Worm (Caenorhabditis elegans) whole organism, midembryonic: ENCODE results near the gene F54D1.1.

ENCODE experiments used
- T22C8.4 ChIP-seq: fragments of 200-800 bp; sonication (Bioruptor generic); IDR thresholded peaks from 2 replicates; pipeline ENCODE4 v1.3.6; 2022; ENCODE audit warnings: missing genetic modification characterization, missing compliant biosample characterization
- cog-1 ChIP-seq: sonication (generic microtip); optimal IDR thresholded peaks from 2 replicates; lab custom pipeline; 2016; ENCODE audit warnings: missing genetic modification characterization, missing compliant biosample characterization
- flt-1 ChIP-seq: fragments of 200-800 bp; sonication (Bioruptor generic); IDR thresholded peaks from 2 replicates; pipeline ENCODE4 v1.3.6; 2022; ENCODE audit warnings: missing genetic modification characterization, missing compliant biosample characterization
- klf-2 ChIP-seq: fragments of 200-800 bp; sonication (Bioruptor generic); conservative IDR thresholded peaks from 2 replicates; pipeline ENCODE4 v1.3.6; 2022; ENCODE audit warnings: missing genetic modification reagents, missing genetic modification characterization, missing compliant biosample characterization
- med-1 ChIP-seq: sonication (generic microtip); optimal IDR thresholded peaks from 2 replicates; lab custom pipeline; 2017; ENCODE audit warnings: missing genetic modification characterization, mild to moderate bottlenecking, missing compliant biosample characterization, antibody characterized with exemption, missing genetic modification reagents; ENCODE audit not compliant: insufficient read depth
- ref-1 ChIP-seq: fragments of 200-800 bp; sonication (Bioruptor generic); conservative IDR thresholded peaks from 2 replicates; pipeline ENCODE4 v1.3.6; 2022; ENCODE audit warnings: missing genetic modification reagents, missing genetic modification characterization, missing compliant biosample characterization
- tab-1 ChIP-seq: fragments of 200-800 bp; sonication (Bioruptor generic); IDR thresholded peaks from 2 replicates; pipeline ENCODE4 v1.3.6; 2022; ENCODE audit warnings: missing genetic modification characterization, missing compliant biosample characterization
- ztf-23 ChIP-seq: fragments of 200-800 bp; sonication (Bioruptor generic); IDR thresholded peaks from 2 replicates; pipeline ENCODE4 v1.3.6; 2022; ENCODE audit warnings: missing genetic modification reagents, missing genetic modification characterization, missing compliant biosample characterization
- ztf-29 ChIP-seq: fragments of 200-800 bp; sonication (Bioruptor generic); IDR thresholded peaks from 2 replicates; pipeline ENCODE4 v1.3.6; 2022; ENCODE audit warnings: missing genetic modification reagents, missing genetic modification characterization, missing compliant biosample characterization

F54D1.1 gene

ce11 chrIV:11261535-11261934 lies at the start of gene F54D1.1:
F54D1.1 (plus strand) TSS chrIV:11261835.
- no peak for TF ChIP-seq T22C8.4 (GFP tag; lab: Robert Waterston, UW)
- no peak for TF ChIP-seq cog-1 (tag; lab: Kevin White, UChicago)
- TF ChIP-seq med-1, result no peak
- no peak for TF ChIP-seq klf-2 (GFP tag; lab: Robert Waterston, UW)
- TF ChIP-seq flt-1, result no peak
- TF ChIP-seq tab-1, result no peak
- no peak for TF ChIP-seq ref-1 (GFP tag; lab: Robert Waterston, UW)
- no peak for TF ChIP-seq ztf-23 (GFP tag; lab: Robert Waterston, UW)
- TF ChIP-seq ztf-29 (GFP tag; lab: Robert Waterston, UW), result no peak

- TF ChIP-seq ztf-23 (GFP tag; lab: Robert Waterston, UW) (no peak), tab-1 (no peak), klf-2 (GFP tag; lab: Robert Waterston, UW) (no peak), cog-1 (tag; lab: Kevin White, UChicago) (no peak), ref-1 (GFP tag; lab: Robert Waterston, UW) (no peak), T22C8.4 (GFP tag; lab: Robert Waterston, UW) (no peak), flt-1 (no peak), ztf-29 (GFP tag; lab: Robert Waterston, UW) (no peak), med-1 (no peak)
Measured at ce11 chrIV:11212978-11213377, 48.7 kb upstream of the F54D1.1 start.

ce11 chrIV:11218037-11218436 lies 43.6 kb upstream of the F54D1.1 start, which contains the start of gene zip-6:
zip-6 (minus strand) TSS chrIV:11218137.
- no peak for TF ChIP-seq ztf-23 (GFP tag; lab: Robert Waterston, UW)
- TF ChIP-seq T22C8.4 (GFP tag; lab: Robert Waterston, UW), result no peak
- TF ChIP-seq ztf-29 (GFP tag; lab: Robert Waterston, UW), result no peak
- no peak for TF ChIP-seq ref-1 (GFP tag; lab: Robert Waterston, UW)
- TF ChIP-seq med-1, result no peak
- TF ChIP-seq tab-1, result no peak

ce11 chrIV:11223878-11224277 lies 37.8 kb upstream of the F54D1.1 start, which contains the start of gene C29F4.3:
C29F4.3 (minus strand) TSS chrIV:11223978.
- no peak for TF ChIP-seq tab-1
- no peak for TF ChIP-seq ref-1 (GFP tag; lab: Robert Waterston, UW)
- TF ChIP-seq ztf-29 (GFP tag; lab: Robert Waterston, UW), result no peak
- no peak for TF ChIP-seq T22C8.4 (GFP tag; lab: Robert Waterston, UW)

ce11 chrIV:11225206-11225605 lies 36.4 kb upstream of the F54D1.1 start, which contains the start of gene col-125:
col-125 (plus strand) TSS chrIV:11225506.
- TF ChIP-seq cog-1 (tag; lab: Kevin White, UChicago) (no peak), T22C8.4 (GFP tag; lab: Robert Waterston, UW) (no peak), tab-1 (no peak), ref-1 (GFP tag; lab: Robert Waterston, UW) (no peak), ztf-23 (GFP tag; lab: Robert Waterston, UW) (no peak), flt-1 (no peak), klf-2 (GFP tag; lab: Robert Waterston, UW) (no peak), med-1 (no peak), ztf-29 (GFP tag; lab: Robert Waterston, UW) (no peak)

- TF ChIP-seq ref-1 (GFP tag; lab: Robert Waterston, UW) (no peak), flt-1 (no peak), cog-1 (tag; lab: Kevin White, UChicago) (no peak), tab-1 (no peak), T22C8.4 (GFP tag; lab: Robert Waterston, UW) (no peak), med-1 (no peak), klf-2 (GFP tag; lab: Robert Waterston, UW) (no peak)
Measured at ce11 chrIV:11226545-11226944, 35.1 kb upstream of the F54D1.1 start.

- TF ChIP-seq cog-1 (tag; lab: Kevin White, UChicago) (no peak), tab-1 (no peak), flt-1 (no peak), med-1 (no peak), ref-1 (GFP tag; lab: Robert Waterston, UW) (no peak), ztf-29 (GFP tag; lab: Robert Waterston, UW) (no peak), T22C8.4 (GFP tag; lab: Robert Waterston, UW) (no peak), klf-2 (GFP tag; lab: Robert Waterston, UW) (no peak), ztf-23 (GFP tag; lab: Robert Waterston, UW) (no peak)
Measured at ce11 chrIV:11229013-11229412, 32.6 kb upstream of the F54D1.1 start.

ce11 chrIV:11230069-11230468 lies 31.6 kb upstream of the F54D1.1 start, which contains the start of gene best-7:
best-7 (minus strand) TSS chrIV:11230307.
- TF ChIP-seq cog-1 (tag; lab: Kevin White, UChicago) (no peak), ref-1 (GFP tag; lab: Robert Waterston, UW) (no peak)

- no peak for TF ChIP-seq ztf-29 (GFP tag; lab: Robert Waterston, UW)
- TF ChIP-seq tab-1, result no peak
- no peak for TF ChIP-seq flt-1
- TF ChIP-seq T22C8.4 (GFP tag; lab: Robert Waterston, UW), result no peak
Measured at ce11 chrIV:11231376-11231775, 30.3 kb upstream of the F54D1.1 start.

- TF ChIP-seq tab-1 (no peak), cog-1 (tag; lab: Kevin White, UChicago) (no peak), T22C8.4 (GFP tag; lab: Robert Waterston, UW) (no peak), klf-2 (GFP tag; lab: Robert Waterston, UW) (no peak), med-1 (no peak), ztf-23 (GFP tag; lab: Robert Waterston, UW) (no peak), ztf-29 (GFP tag; lab: Robert Waterston, UW) (no peak), flt-1 (no peak), ref-1 (GFP tag; lab: Robert Waterston, UW) (no peak)
Measured at ce11 chrIV:11235755-11236154, 25.9 kb upstream of the F54D1.1 start.

ce11 chrIV:11241368-11241767 lies 20.3 kb upstream of the F54D1.1 start, which contains the start of gene C05C12.6:
C05C12.6 (minus strand) TSS chrIV:11241468.
- no peak for TF ChIP-seq flt-1
- no peak for TF ChIP-seq ztf-23 (GFP tag; lab: Robert Waterston, UW)
- no peak for TF ChIP-seq T22C8.4 (GFP tag; lab: Robert Waterston, UW)
- TF ChIP-seq ztf-29 (GFP tag; lab: Robert Waterston, UW), result no peak
- no peak for TF ChIP-seq ref-1 (GFP tag; lab: Robert Waterston, UW)
- no peak for TF ChIP-seq klf-2 (GFP tag; lab: Robert Waterston, UW)
- no peak for TF ChIP-seq tab-1
- no peak for TF ChIP-seq med-1
- no peak for TF ChIP-seq cog-1 (tag; lab: Kevin White, UChicago)
